Worm (Caenorhabditis elegans): ENCODE measurements around the gene znf-706.

ce11 chrIV:9051510-9052175 is 44.4 kb downstream of the znf-706 start:
- no peak for TF ChIP-seq lin-38 (GFP tag; IDR thresholded peaks at IDR 0.05)
- no peak for TF ChIP-seq nhr-77 (tag; optimal IDR thresholded peaks at IDR 0.05)
- no peak for TF ChIP-seq nhr-11 (tag; optimal IDR thresholded peaks at IDR 0.05)
